Fruit fly (Drosophila melanogaster) whole organism, embryonic: ENCODE measurements around the gene Galphai.

Source experiments
- Antp ChIP-seq: fragments of 200-800 bp; sonication (Bioruptor generic); optimal IDR thresholded peaks from 3 replicates; lab custom pipeline; 2016; ENCODE audit warnings: missing biosample characterization, missing genetic modification characterization
- CG10979 ChIP-seq: fragments of 200-800 bp; sonication (Bioruptor generic); optimal IDR thresholded peaks from 2 replicates; lab custom pipeline; 2018; ENCODE audit warnings: missing biosample characterization, mild to moderate bottlenecking, missing genetic modification characterization, moderate library complexity
- CG14441 ChIP-seq: fragments of 200-800 bp; sonication (Bioruptor generic); IDR thresholded peaks from 2 replicates; pipeline ENCODE4 v1.3.6; 2022; ENCODE audit warnings: missing biosample characterization, missing genetic modification characterization
- CG14965 ChIP-seq: fragments of 200-800 bp; sonication (Bioruptor generic); optimal IDR thresholded peaks from 2 replicates; lab custom pipeline; 2016; ENCODE audit warnings: missing biosample characterization, missing genetic modification characterization, borderline replicate concordance
- CG1603 ChIP-seq: fragments of 200-800 bp; sonication (Bioruptor generic); optimal IDR thresholded peaks from 2 replicates; lab custom pipeline; 2019; ENCODE audit warnings: missing biosample characterization, mild to moderate bottlenecking, missing genetic modification characterization, moderate library complexity
- CG17829 ChIP-seq: fragments of 200-800 bp; optimal IDR thresholded peaks from 2 replicates; lab custom pipeline; 2019; ENCODE audit warnings: missing biosample characterization, mild to moderate bottlenecking, missing genetic modification characterization, moderate library complexity
- CG18011 ChIP-seq: fragments of 200-800 bp; sonication (Bioruptor generic); optimal IDR thresholded peaks from 2 replicates; lab custom pipeline; 2017; ENCODE audit warnings: missing biosample characterization, missing genetic modification characterization, mild to moderate bottlenecking, moderate library complexity, missing genotype
- CG18262 ChIP-seq: fragments of 200-800 bp; optimal IDR thresholded peaks from 3 replicates; lab custom pipeline; 2019; ENCODE audit warnings: missing biosample characterization, mild to moderate bottlenecking, missing genetic modification characterization, moderate library complexity
- CG31441 ChIP-seq: fragments of 200-800 bp; sonication (Bioruptor generic); IDR thresholded peaks from 2 replicates; pipeline ENCODE4 v1.3.6; 2022; ENCODE audit warnings: missing biosample characterization, missing genetic modification characterization
- CG34224 ChIP-seq: fragments of 200-800 bp; sonication (Bioruptor generic); IDR thresholded peaks from 3 replicates; pipeline ENCODE4 v1.3.6; 2022; ENCODE audit warnings: missing biosample characterization, missing genetic modification characterization; ENCODE audit not compliant: partially characterized antibody
- CG3847 ChIP-seq: fragments of 200-800 bp; sonication (Bioruptor generic); IDR thresholded peaks from 2 replicates; pipeline ENCODE4 v1.3.6; 2022; ENCODE audit warnings: missing biosample characterization, missing genetic modification characterization
- CG7839 ChIP-seq: fragments of 200-800 bp; sonication (Bioruptor generic); optimal IDR thresholded peaks from 3 replicates; lab custom pipeline; 2018; ENCODE audit warnings: missing biosample characterization, mild to moderate bottlenecking, missing genetic modification characterization, moderate library complexity
- CG8765 ChIP-seq: fragments of 200-800 bp; sonication (Bioruptor generic); IDR thresholded peaks from 2 replicates; pipeline ENCODE4 v1.3.6; 2022; ENCODE audit warnings: missing biosample characterization, missing genetic modification characterization
- CG9437 ChIP-seq: fragments of 200-800 bp; sonication (Bioruptor generic); optimal IDR thresholded peaks from 2 replicates; lab custom pipeline; 2018; ENCODE audit warnings: missing biosample characterization, mild to moderate bottlenecking, missing genetic modification characterization
- CG9932 ChIP-seq: fragments of 200-800 bp; sonication (Bioruptor generic); IDR thresholded peaks from 2 replicates; pipeline ENCODE4 v1.3.6; 2022; ENCODE audit warnings: missing biosample characterization, missing genetic modification characterization
- Deaf1 ChIP-seq: fragments of 200-800 bp; optimal IDR thresholded peaks from 3 replicates; lab custom pipeline; 2019; ENCODE audit warnings: missing biosample characterization, mild to moderate bottlenecking, missing genetic modification characterization, moderate library complexity
- Dek ChIP-seq: fragments of 200-800 bp; sonication (Bioruptor generic); optimal IDR thresholded peaks from 3 replicates; lab custom pipeline; 2019; ENCODE audit warnings: missing biosample characterization, mild to moderate bottlenecking, missing genetic modification characterization, moderate library complexity
- ERR ChIP-seq: fragments of 200-800 bp; sonication (Bioruptor generic); optimal IDR thresholded peaks from 2 replicates; lab custom pipeline; 2016; ENCODE audit warnings: missing biosample characterization, missing genetic modification characterization
- Ets65A ChIP-seq: fragments of 200-800 bp; sonication (Bioruptor generic); peaks from one replicate; lab custom pipeline; 2016; ENCODE audit warnings: missing biosample characterization, missing genetic modification characterization
- Fer3 ChIP-seq: fragments of 200-800 bp; sonication (Bioruptor generic); optimal IDR thresholded peaks from 2 replicates; lab custom pipeline; 2018; ENCODE audit warnings: missing biosample characterization, mild to moderate bottlenecking, missing genetic modification characterization, moderate library complexity
- Hmr ChIP-seq: fragments of 200-800 bp; sonication (Bioruptor generic); optimal IDR thresholded peaks from 3 replicates; lab custom pipeline; 2017; ENCODE audit warnings: mild to moderate bottlenecking, missing biosample characterization, missing genetic modification reagents, missing genetic modification characterization
- Hsf ChIP-seq: fragments of 200-800 bp; sonication (Bioruptor generic); optimal IDR thresholded peaks from 3 replicates; lab custom pipeline; 2016; ENCODE audit warnings: missing biosample characterization, missing genetic modification characterization
- Mad ChIP-seq: fragments of 200-800 bp; sonication (Bioruptor generic); optimal IDR thresholded peaks from 2 replicates; lab custom pipeline; 2016; ENCODE audit warnings: missing biosample characterization, missing genetic modification characterization
- Nf-YB ChIP-seq: fragments of 200-800 bp; sonication (Bioruptor generic); optimal IDR thresholded peaks from 3 replicates; lab custom pipeline; 2019; ENCODE audit warnings: missing biosample characterization, mild to moderate bottlenecking, missing genetic modification characterization, moderate library complexity
- Nf-YC ChIP-seq: fragments of 200-800 bp; optimal IDR thresholded peaks from 3 replicates; lab custom pipeline; 2019; ENCODE audit warnings: missing biosample characterization, mild to moderate bottlenecking, missing genetic modification characterization, moderate library complexity
- Side ChIP-seq: fragments of 200-800 bp; sonication (Bioruptor generic); optimal IDR thresholded peaks from 2 replicates; lab custom pipeline; 2016; ENCODE audit warnings: missing biosample characterization, missing genetic modification characterization
- TFAM ChIP-seq: fragments of 200-800 bp; sonication (Bioruptor generic); optimal IDR thresholded peaks from 2 replicates; lab custom pipeline; 2017; ENCODE audit warnings: missing biosample characterization, missing genetic modification characterization, inconsistent platforms
- Trl ChIP-seq, 3 experiments: fragments of >200 bp in 2 of 3; fragments of 200-800 bp in 1 of 3; sonication (Bioruptor generic) in 1 of 3; optimal IDR thresholded peaks; 2 replicates in 1 of 3; 3 replicates in 2 of 3; lab custom pipeline; 2016 to 2017; ENCODE audit warnings: missing biosample characterization in 1 of 3, missing genetic modification characterization in 1 of 3
- Vsx1 ChIP-seq: fragments of 200-800 bp; sonication (Bioruptor generic); optimal IDR thresholded peaks from 2 replicates; lab custom pipeline; 2017; ENCODE audit warnings: missing biosample characterization, mild to moderate bottlenecking, missing genetic modification characterization, missing genetic modification reagents
- Xrp1 ChIP-seq: fragments of 200-800 bp; sonication (Bioruptor generic); IDR thresholded peaks from 2 replicates; pipeline ENCODE4 v1.3.6; 2022; ENCODE audit warnings: missing biosample characterization, missing genetic modification characterization
- ara ChIP-seq: fragments of 200-800 bp; sonication (Bioruptor generic); IDR thresholded peaks from 2 replicates; pipeline ENCODE4 v1.3.6; 2022; ENCODE audit warnings: missing biosample characterization, missing genetic modification characterization
- ash1 ChIP-seq: fragments of 200-800 bp; sonication (Bioruptor generic); optimal IDR thresholded peaks from 2 replicates; lab custom pipeline; 2018; ENCODE audit warnings: missing biosample characterization, mild to moderate bottlenecking, missing genetic modification characterization
- bigmax ChIP-seq: fragments of 200-800 bp; sonication (Bioruptor generic); optimal IDR thresholded peaks from 2 replicates; lab custom pipeline; 2018; ENCODE audit warnings: missing biosample characterization, mild to moderate bottlenecking, missing genetic modification characterization
- ci ChIP-seq: fragments of 200-800 bp; sonication (Bioruptor generic); IDR thresholded peaks from 3 replicates; pipeline ENCODE4 v1.3.6; 2022; ENCODE audit warnings: missing biosample characterization, missing genetic modification characterization
- crc ChIP-seq: fragments of 200-800 bp; sonication (Bioruptor generic); optimal IDR thresholded peaks from 2 replicates; lab custom pipeline; 2016; ENCODE audit warnings: missing biosample characterization, missing genetic modification characterization
- crp ChIP-seq, 2 experiments: fragments of 200-800 bp; sonication (Bioruptor generic); optimal IDR thresholded peaks; 2 replicates in 1 of 2; 3 replicates in 1 of 2; lab custom pipeline; 2017; ENCODE audit warnings: missing biosample characterization in 2 of 2, missing genetic modification characterization in 2 of 2, mild to moderate bottlenecking in 1 of 2, moderate library complexity in 1 of 2
- dmrt11E ChIP-seq: fragments of 200-800 bp; sonication (Bioruptor generic); optimal IDR thresholded peaks from 3 replicates; lab custom pipeline; 2018; ENCODE audit warnings: missing biosample characterization, mild to moderate bottlenecking, missing genetic modification characterization, moderate library complexity
- gcm2 ChIP-seq: fragments of 200-800 bp; sonication (Bioruptor generic); optimal IDR thresholded peaks from 2 replicates; lab custom pipeline; 2016; ENCODE audit warnings: missing biosample characterization, missing genetic modification characterization
- gem ChIP-seq: fragments of 200-800 bp; sonication (Bioruptor generic); optimal IDR thresholded peaks from 2 replicates; lab custom pipeline; 2019; ENCODE audit warnings: missing biosample characterization, mild to moderate bottlenecking, missing genetic modification characterization, moderate library complexity
- salm ChIP-seq: fragments of 200-800 bp; sonication (Bioruptor generic); optimal IDR thresholded peaks from 2 replicates; lab custom pipeline; 2018; ENCODE audit warnings: missing biosample characterization, mild to moderate bottlenecking, missing genetic modification characterization
- sd ChIP-seq: fragments of 200-800 bp; sonication (Bioruptor generic); optimal IDR thresholded peaks from 3 replicates; lab custom pipeline; 2018; ENCODE audit warnings: missing biosample characterization, mild to moderate bottlenecking, missing genetic modification characterization, moderate library complexity
- sob ChIP-seq: fragments of 200-800 bp; sonication (Bioruptor generic); IDR thresholded peaks from 2 replicates; pipeline ENCODE4 v1.3.6; 2022; ENCODE audit warnings: missing biosample characterization, missing genetic modification characterization
- sr ChIP-seq: fragments of 200-800 bp; sonication (Bioruptor generic); IDR thresholded peaks from 3 replicates; pipeline ENCODE4 v1.3.6; 2022; ENCODE audit warnings: missing biosample characterization, missing genetic modification characterization
- ssp ChIP-seq: fragments of 200-800 bp; sonication (Bioruptor generic); IDR thresholded peaks from 2 replicates; pipeline ENCODE4 v1.3.6; 2022; ENCODE audit warnings: missing biosample characterization, missing genetic modification characterization
- tgo ChIP-seq: fragments of 200-800 bp; sonication (Bioruptor generic); IDR thresholded peaks from 3 replicates; pipeline ENCODE4 v1.3.6; 2022; ENCODE audit warnings: missing biosample characterization, missing genetic modification characterization
- vfl ChIP-seq: fragments of 200-800 bp; sonication (Bioruptor generic); optimal IDR thresholded peaks from 2 replicates; lab custom pipeline; 2016; ENCODE audit warnings: missing biosample characterization, missing genetic modification characterization
- vvl ChIP-seq: fragments of 200-800 bp; sonication (Bioruptor generic); IDR thresholded peaks from 2 replicates; pipeline ENCODE4 v1.3.6; 2022; ENCODE audit warnings: missing biosample characterization, missing genetic modification characterization
- z ChIP-seq: fragments of 200-800 bp; sonication (Bioruptor generic); IDR thresholded peaks from 3 replicates; pipeline ENCODE4 v1.3.6; 2022; ENCODE audit warnings: missing biosample characterization, missing genetic modification characterization
- zfh1 ChIP-seq: fragments of 200-800 bp; sonication (Bioruptor generic); IDR thresholded peaks from 3 replicates; pipeline ENCODE4 v1.3.6; 2022; ENCODE audit warnings: missing biosample characterization, missing genetic modification characterization
- zfh2 ChIP-seq: fragments of 200-800 bp; sonication (Bioruptor generic); optimal IDR thresholded peaks from 2 replicates; lab custom pipeline; 2016; ENCODE audit warnings: missing biosample characterization, missing genetic modification characterization

Gene Galphai

DNA sequence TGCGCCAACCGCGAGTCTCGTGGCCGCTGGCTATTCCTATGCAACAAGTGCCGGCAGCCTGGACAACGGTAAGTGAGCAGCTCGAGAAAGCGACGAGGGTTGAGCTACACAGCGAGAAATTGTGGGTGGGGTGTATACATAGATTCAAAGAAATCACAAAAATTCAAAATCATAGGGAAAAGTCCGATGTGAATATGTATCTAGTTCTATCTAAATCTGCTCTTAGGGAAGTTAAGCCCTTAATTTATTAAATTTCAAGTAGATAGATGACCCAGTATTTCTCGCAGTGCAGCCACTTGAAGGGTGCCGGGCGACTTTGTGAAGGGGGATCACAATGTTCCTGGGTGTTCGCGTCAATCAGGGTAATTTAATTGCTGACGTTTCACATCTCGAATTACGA is 13.5 kb upstream of the Galphai start (continued):
- TF ChIP-seq salm (tag; lab: Kevin White, UChicago): no peak
- TF ChIP-seq zfh1 (GFP tag; lab: Robert Waterston, UW): peak; percentile 64; the same call in 1 of the 3 replicates
- TF ChIP-seq CG10979 (tag; lab: Kevin White, UChicago): peak; percentile 16
- TF ChIP-seq vfl (GFP tag; lab: Kevin White, UChicago): no peak
- TF ChIP-seq vvl (GFP tag; lab: Robert Waterston, UW): peak; percentile 17; the same call in 1 of the 2 replicates
- TF ChIP-seq CG34224 (GFP tag; lab: Robert Waterston, UW): no peak
- TF ChIP-seq CG14441: no peak
- TF ChIP-seq Antp (GFP tag; lab: Kevin White, UChicago): no peak
- TF ChIP-seq TFAM (GFP tag; lab: Kevin White, UChicago): no peak
- TF ChIP-seq Hmr: no peak
- no peak for TF ChIP-seq ash1
- peak; percentile 63 for TF ChIP-seq Ets65A (GFP tag; lab: Kevin White, UChicago)
- TF ChIP-seq CG31441: no peak
- no peak for TF ChIP-seq zfh2
- TF ChIP-seq ci (GFP tag; lab: Robert Waterston, UW): no peak
- peak; percentile 40 for TF ChIP-seq CG1603
- no peak for TF ChIP-seq CG14965 (GFP tag; lab: Kevin White, UChicago)
- peak; percentile 33; the same call in 1 of the 2 replicates for TF ChIP-seq Xrp1 (GFP tag; lab: Robert Waterston, UW)
- no peak for TF ChIP-seq CG18011 (GFP tag; lab: Kevin White, UChicago)
- no peak for TF ChIP-seq ssp (GFP tag; lab: Robert Waterston, UW)
- TF ChIP-seq CG8765 (GFP tag; lab: Robert Waterston, UW): 0 out of 2 replicates have a peak, but pooled peaks have one; percentile 13
- TF ChIP-seq CG3847: no peak
- no peak for TF ChIP-seq ERR (GFP tag; lab: Kevin White, UChicago)
- no peak for TF ChIP-seq Fer3 (tag; lab: Kevin White, UChicago)
- no peak for TF ChIP-seq sob (GFP tag; lab: Robert Waterston, UW)
- peak; percentile 16 for TF ChIP-seq gem
- no peak for TF ChIP-seq gcm2
- TF ChIP-seq CG7839 (tag; lab: Kevin White, UChicago): no peak
- TF ChIP-seq CG9932 (GFP tag; lab: Robert Waterston, UW): no peak
- no peak for TF ChIP-seq Side
- peak; percentile 30 for TF ChIP-seq CG18262 (tag; lab: Kevin White, UChicago)
- TF ChIP-seq tgo (GFP tag; lab: Robert Waterston, UW): peak; percentile 17; the same call in 1 of the 3 replicates
- no peak for TF ChIP-seq Vsx1 (GFP tag; lab: Kevin White, UChicago)
- no peak for TF ChIP-seq crp (GFP tag; optimal IDR thresholded peaks at IDR 0.05; lab: Kevin White, UChicago)
- peak; percentile 28 for TF ChIP-seq dmrt11E (tag; lab: Kevin White, UChicago)
- no peak for TF ChIP-seq Hsf (GFP tag; lab: Kevin White, UChicago)
- TF ChIP-seq CG17829 (tag; lab: Kevin White, UChicago): no peak
- no peak for TF ChIP-seq Dek (tag; lab: Kevin White, UChicago)
- TF ChIP-seq CG9437 (GFP tag; lab: Kevin White, UChicago): no peak
- 0 out of 2 replicates have a peak, but pooled peaks have one; percentile 33 for TF ChIP-seq ara

DNA sequence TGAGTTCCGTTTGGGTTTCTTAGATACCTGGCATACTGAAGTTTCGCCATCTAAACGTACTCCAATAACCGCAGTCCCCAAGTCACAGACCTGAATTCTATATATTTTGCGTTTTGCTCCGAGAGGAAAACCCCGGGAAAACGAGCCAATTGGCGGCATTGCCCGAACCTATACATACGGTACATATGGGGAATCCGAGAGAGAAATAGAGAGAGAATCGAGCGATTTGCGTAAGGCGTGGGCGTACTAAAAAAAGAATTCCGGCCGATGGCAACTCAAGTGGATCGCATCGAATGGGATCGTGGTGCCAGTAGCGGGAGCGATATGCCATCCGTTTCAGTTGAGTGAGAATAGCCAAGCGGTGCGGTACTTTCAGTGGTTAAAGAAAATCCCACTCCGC is 10.4 kb upstream of the Galphai start, which contains the start of gene bin:
Gene bin (plus strand): TSS at position 335 of the 400 bp plus-strand sequence.
- TF ChIP-seq Trl (optimal IDR thresholded peaks at IDR 0.05; lab: Kevin White, UChicago) (peak; percentile 1 to 26), Trl (GFP tag; optimal IDR thresholded peaks at IDR 0.05; lab: Kevin White, UChicago) (no peak), bigmax (GFP tag; lab: Kevin White, UChicago) (no peak), crc (GFP tag; lab: Kevin White, UChicago) (no peak), Deaf1 (tag; lab: Kevin White, UChicago) (peak; percentile 53), Mad (GFP tag; lab: Kevin White, UChicago) (no peak), z (GFP tag; lab: Robert Waterston, UW) (peak; percentile 83), Nf-YC (tag; lab: Kevin White, UChicago) (peak; percentile 77), sr (GFP tag; lab: Robert Waterston, UW) (peak; percentile 95), Nf-YB (GFP tag; lab: Kevin White, UChicago) (peak; percentile 85), sd (tag; lab: Kevin White, UChicago) (peak; percentile 6)
